Fruit fly (Drosophila melanogaster): ENCODE results near the gene Gr22a.

Gr22a gene

DNA sequence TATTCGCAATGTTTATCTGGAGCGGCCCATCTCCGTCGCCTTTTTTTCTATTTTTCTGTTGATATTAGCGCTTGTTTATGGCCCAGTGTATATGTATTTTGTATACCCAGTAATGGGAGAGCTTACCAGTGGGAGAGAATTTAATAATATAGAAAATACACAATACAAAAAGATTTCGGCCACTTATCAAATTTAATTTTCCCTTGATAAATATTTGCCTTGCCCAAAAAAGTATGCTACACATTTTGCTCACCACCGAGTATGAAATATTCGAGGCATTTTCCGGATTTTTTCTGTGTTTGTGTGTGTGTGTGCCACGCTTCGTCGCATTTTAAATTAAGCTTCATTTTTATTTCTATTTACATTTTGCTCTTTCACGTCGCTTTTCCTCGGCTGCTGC lies 44.3 kb upstream of the Gr22a start (continued):
- TF ChIP-seq jumu (GFP tag; optimal IDR thresholded peaks at IDR 0.05) (no peak), CG2120 (GFP tag; optimal IDR thresholded peaks at IDR 0.05) (peak; percentile 21), abd-A (tag; optimal IDR thresholded peaks at IDR 0.05) (no peak), ash1 (GFP tag; optimal IDR thresholded peaks at IDR 0.05) (no peak), CG30020 (tag; optimal IDR thresholded peaks at IDR 0.05) (no peak), CG3847 (GFP tag; IDR thresholded peaks at IDR 0.05) (peak; percentile 23; the same call in 1 of the 2 replicates), CG8388 (GFP tag; optimal IDR thresholded peaks at IDR 0.05) (no peak), bbx (GFP tag; IDR thresholded peaks at IDR 0.05; ENCODE audit: partially characterized antibody) (no peak), Meics (GFP tag; optimal IDR thresholded peaks at IDR 0.05) (no peak), CG15011 (GFP tag; optimal IDR thresholded peaks at IDR 0.05) (no peak), CG17912 (GFP tag; optimal IDR thresholded peaks at IDR 0.05) (no peak), pan (optimal IDR thresholded peaks at IDR 0.05) (no peak), pan (GFP tag; optimal IDR thresholded peaks at IDR 0.05 in 1 of 2, IDR thresholded peaks at IDR 0.05 in 1 of 2) (peak in 1 of 2 experiments; percentile 29), CG12155 (GFP tag; optimal IDR thresholded peaks at IDR 0.05) (no peak), CG1603 (tag; optimal IDR thresholded peaks at IDR 0.05) (no peak), emc (GFP tag; optimal IDR thresholded peaks at IDR 0.05) (no peak), Hmr (GFP tag; optimal IDR thresholded peaks at IDR 0.05) (no peak), salm (tag; optimal IDR thresholded peaks at IDR 0.05) (no peak), CG4328 (GFP tag; optimal IDR thresholded peaks at IDR 0.05) (no peak), HLH3B (GFP tag; IDR thresholded peaks at IDR 0.05) (peak; percentile 18; the same call in 1 of the 2 replicates), nau (GFP tag; optimal IDR thresholded peaks at IDR 0.05) (no peak)

DNA sequence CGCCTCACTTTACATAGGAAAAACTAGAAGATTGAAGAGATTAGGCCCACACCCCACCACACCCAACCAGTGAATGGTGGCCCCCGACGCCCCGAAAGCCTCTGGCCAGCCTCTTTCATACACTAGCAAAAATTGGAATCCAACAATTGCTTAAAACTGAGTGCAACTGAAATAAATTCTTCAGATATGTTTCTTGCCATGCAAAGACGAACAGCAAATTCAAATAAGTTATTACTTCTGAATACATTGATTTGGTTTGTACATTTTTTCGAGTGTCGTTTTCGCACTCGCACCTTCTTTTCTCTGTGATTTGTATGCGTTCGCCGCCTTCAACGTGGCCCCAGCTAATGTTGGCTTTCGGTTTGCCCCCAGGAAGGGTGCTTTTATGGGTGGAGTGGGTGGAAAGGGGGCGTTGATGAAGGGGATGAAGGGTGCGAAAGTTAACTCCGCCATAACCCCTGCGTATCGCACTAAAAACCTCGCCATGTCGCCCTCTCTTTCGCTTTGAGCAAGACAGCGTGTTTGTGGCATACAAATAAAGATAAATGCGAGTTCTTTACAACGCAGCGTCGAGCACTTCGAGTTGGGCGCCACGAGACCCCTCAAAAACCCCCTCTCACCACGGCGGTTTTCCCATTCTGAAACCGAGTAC lies 43.1 kb upstream of the Gr22a start:
- TF ChIP-seq CG13424 (tag; optimal IDR thresholded peaks at IDR 0.05) (peak; percentile 51), CG8388 (GFP tag; optimal IDR thresholded peaks at IDR 0.05) (no peak), Abd-B (GFP tag; optimal IDR thresholded peaks at IDR 0.05) (peak; percentile 23), CG2120 (GFP tag; optimal IDR thresholded peaks at IDR 0.05) (peak; percentile 48), fu2 (GFP tag; optimal IDR thresholded peaks at IDR 0.05) (peak; percentile 3), ci (GFP tag; IDR thresholded peaks at IDR 0.05) (peak; percentile 70; the same call in 2 of the 3 replicates), bowl (GFP tag; IDR thresholded peaks at IDR 0.05) (no peak), ro (GFP tag; IDR thresholded peaks at IDR 0.05) (no peak), Dad (GFP tag; optimal IDR thresholded peaks at IDR 0.05) (no peak), jigr1 (GFP tag; IDR thresholded peaks at IDR 0.05) (no peak), sna (GFP tag; IDR thresholded peaks at IDR 0.05; ENCODE audit: partially characterized antibody) (no peak), gem (tag; optimal IDR thresholded peaks at IDR 0.05) (peak; percentile 55), stc (GFP tag; IDR thresholded peaks at IDR 0.05) (no peak), kay (GFP tag; optimal IDR thresholded peaks at IDR 0.05) (no peak), da (GFP tag; optimal IDR thresholded peaks at IDR 0.05) (no peak), CG16815 (GFP tag; optimal IDR thresholded peaks at IDR 0.05) (no peak), trem (tag; optimal IDR thresholded peaks at IDR 0.05) (no peak), danr (GFP tag; IDR thresholded peaks at IDR 0.05) (no peak), CG13624 (GFP tag; optimal IDR thresholded peaks at IDR 0.05) (no peak), Ptx1 (GFP tag; IDR thresholded peaks at IDR 0.05) (peak; percentile 57), CG18619 (GFP tag; optimal IDR thresholded peaks at IDR 0.05) (peak; percentile 18), ap (GFP tag; IDR thresholded peaks at IDR 0.05) (no peak), Fer1 (GFP tag; optimal IDR thresholded peaks at IDR 0.05) (peak; percentile 54), onecut (GFP tag; IDR thresholded peaks at IDR 0.05) (0 out of 2 replicates have a peak, but pooled peaks have one; percentile 13), salm (tag; optimal IDR thresholded peaks at IDR 0.05) (no peak), CG34224 (GFP tag; IDR thresholded peaks at IDR 0.05; ENCODE audit: partially characterized antibody) (no peak), btn (GFP tag; optimal IDR thresholded peaks at IDR 0.05) (no peak), CG6683 (GFP tag; optimal IDR thresholded peaks at IDR 0.05) (peak; percentile 8), HLH4C (GFP tag; IDR thresholded peaks at IDR 0.05; ENCODE audit: partially characterized antibody) (no peak), gcm2 (GFP tag; optimal IDR thresholded peaks at IDR 0.05) (no peak), CG9215 (GFP tag; IDR thresholded peaks at IDR 0.05) (no peak), lmd (GFP tag; IDR thresholded peaks at IDR 0.05) (peak; percentile 60), CG3847 (GFP tag; IDR thresholded peaks at IDR 0.05) (0 out of 2 replicates have a peak, but pooled peaks have one; percentile 31)

All from whole organism, embryonic.